Worm (Caenorhabditis elegans) whole organism, young adult: ENCODE measurements around the gene frpr-12.

Experiments used
- B0261.1 ChIP-seq: sonication (generic microtip); optimal IDR thresholded peaks from 2 replicates; lab custom pipeline; 2016; ENCODE audit warnings: mild to moderate bottlenecking, missing genetic modification characterization, moderate library complexity, missing compliant biosample characterization
- B0336.3 ChIP-seq: fragments of 200-800 bp; sonication (Bioruptor generic); IDR thresholded peaks from 2 replicates; pipeline ENCODE4 v1.3.6; 2022; ENCODE audit warnings: missing genetic modification characterization, missing compliant biosample characterization
- C17E4.6 ChIP-seq: fragments of 200-800 bp; sonication (Bioruptor generic); IDR thresholded peaks from 2 replicates; pipeline ENCODE4 v1.3.6; 2022; ENCODE audit warnings: missing genetic modification reagents, missing genetic modification characterization, missing compliant biosample characterization
- F10E7.11 ChIP-seq: sonication (generic microtip); optimal IDR thresholded peaks from 2 replicates; lab custom pipeline; 2017; ENCODE audit warnings: mild to moderate bottlenecking, missing genetic modification characterization, moderate library complexity, missing compliant biosample characterization
- T07F8.4 ChIP-seq: sonication (generic microtip); optimal IDR thresholded peaks from 2 replicates; lab custom pipeline; 2016; ENCODE audit warnings: mild to moderate bottlenecking, missing genetic modification characterization, moderate library complexity, missing compliant biosample characterization
- Y67H2A.10 ChIP-seq: fragments of 200-800 bp; sonication (Bioruptor generic); conservative IDR thresholded peaks from 2 replicates; pipeline ENCODE4 v1.3.6; 2022; ENCODE audit warnings: missing genetic modification reagents, missing genetic modification characterization, missing compliant biosample characterization
- ZK185.1 ChIP-seq: sonication (generic microtip); optimal IDR thresholded peaks from 2 replicates; lab custom pipeline; 2016; ENCODE audit warnings: mild to moderate bottlenecking, missing genetic modification characterization, missing compliant biosample characterization; ENCODE audit not compliant: poor library complexity, severe bottlenecking
- attf-3 ChIP-seq: fragments of 200-800 bp; sonication (Bioruptor generic); conservative IDR thresholded peaks from 2 replicates; pipeline ENCODE4 v1.3.6; 2022; ENCODE audit warnings: missing genetic modification reagents, missing genetic modification characterization, missing compliant biosample characterization
- attf-6 ChIP-seq: fragments of 200-800 bp; sonication (Bioruptor generic); IDR thresholded peaks from 2 replicates; pipeline ENCODE4 v1.3.6; 2022; ENCODE audit warnings: missing genetic modification reagents, missing genetic modification characterization, missing compliant biosample characterization
- cebp-1 ChIP-seq, 2 experiments: fragments of 200-800 bp in 1 of 2; sonication (Bioruptor generic) in 1 of 2; sonication (generic microtip) in 1 of 2; IDR thresholded peaks in 1 of 2; optimal IDR thresholded peaks in 1 of 2; 2 replicates each; pipeline versions ENCODE4 v1.3.6 to Lab custom; 2017 to 2022; ENCODE audit warnings: missing compliant biosample characterization in 2 of 2, missing genetic modification characterization in 2 of 2, mild to moderate bottlenecking in 1 of 2, missing genetic modification reagents in 1 of 2, moderate library complexity in 1 of 2
- cebp-2 ChIP-seq: fragments of 200-800 bp; sonication (Bioruptor generic); IDR thresholded peaks from 2 replicates; pipeline ENCODE4 v1.3.6; 2022; ENCODE audit warnings: missing genetic modification characterization, missing compliant biosample characterization
- dox-1 ChIP-seq: fragments of 200-800 bp; sonication (Bioruptor generic); IDR thresholded peaks from 2 replicates; pipeline ENCODE4 v1.3.6; 2022; ENCODE audit warnings: missing genetic modification reagents, missing genetic modification characterization, missing compliant biosample characterization
- egrh-3 ChIP-seq: fragments of 200-800 bp; sonication (Bioruptor generic); IDR thresholded peaks from 2 replicates; pipeline ENCODE4 v1.3.6; 2022; ENCODE audit warnings: missing genetic modification reagents, missing genetic modification characterization, missing compliant biosample characterization
- ekl-4 ChIP-seq: fragments of 200-800 bp; sonication (Bioruptor generic); IDR thresholded peaks from 2 replicates; pipeline ENCODE4 v1.3.6; 2022; ENCODE audit warnings: missing genetic modification reagents, missing genetic modification characterization, missing compliant biosample characterization
- ets-4 ChIP-seq: fragments of 200-800 bp; sonication (Bioruptor generic); optimal IDR thresholded peaks from 2 replicates; lab custom pipeline; 2018; ENCODE audit warnings: mild to moderate bottlenecking, missing genetic modification characterization, missing compliant biosample characterization
- fkh-3 ChIP-seq: sonication (generic microtip); optimal IDR thresholded peaks from 2 replicates; lab custom pipeline; 2016; ENCODE audit warnings: mild to moderate bottlenecking, missing genetic modification characterization, missing compliant biosample characterization
- hlh-12 ChIP-seq: sonication (generic microtip); optimal IDR thresholded peaks from 2 replicates; lab custom pipeline; 2016; ENCODE audit warnings: missing genetic modification characterization, missing compliant biosample characterization
- hmg-1.2 ChIP-seq: fragments of 200-800 bp; sonication (Bioruptor generic); IDR thresholded peaks from 2 replicates; pipeline ENCODE4 v1.3.6; 2022; ENCODE audit warnings: missing genetic modification reagents, missing genetic modification characterization, missing compliant biosample characterization
- hmg-20 ChIP-seq: fragments of 200-800 bp; sonication (Bioruptor generic); IDR thresholded peaks from 2 replicates; pipeline ENCODE4 v1.3.6; 2022; ENCODE audit warnings: missing genetic modification reagents, missing genetic modification characterization, missing compliant biosample characterization
- lin-35 ChIP-seq, 3 experiments: fragments of 150-350 bp in 2 of 3; sonication (generic microtip) in 1 of 3; optimal IDR thresholded peaks; 2 replicates each; lab custom pipeline; 2014 to 2018; ENCODE audit warnings: missing biosample characterization in 3 of 3, missing genetic modification characterization in 3 of 3, missing genetic modification reagents in 3 of 3
- lir-1 ChIP-seq: fragments of 200-800 bp; sonication (Bioruptor generic); conservative IDR thresholded peaks from 2 replicates; pipeline ENCODE4 v1.3.6; 2022; ENCODE audit warnings: missing genetic modification reagents, missing genetic modification characterization, missing compliant biosample characterization
- lsl-1 ChIP-seq: fragments of 200-800 bp; sonication (Bioruptor generic); optimal IDR thresholded peaks from 2 replicates; lab custom pipeline; 2018; ENCODE audit warnings: mild to moderate bottlenecking, missing genetic modification characterization, moderate library complexity, missing compliant biosample characterization
- nfya-2 ChIP-seq: fragments of 200-800 bp; sonication (Bioruptor generic); IDR thresholded peaks from 2 replicates; pipeline ENCODE4 v1.3.6; 2022; ENCODE audit warnings: missing genetic modification reagents, missing genetic modification characterization, missing compliant biosample characterization
- nhr-120 ChIP-seq: fragments of 200-800 bp; sonication (Bioruptor generic); IDR thresholded peaks from 2 replicates; pipeline ENCODE4 v1.3.6; 2022; ENCODE audit warnings: missing genetic modification characterization, missing compliant biosample characterization
- nhr-27 ChIP-seq: fragments of 200-800 bp; sonication (Bioruptor generic); optimal IDR thresholded peaks from 2 replicates; lab custom pipeline; 2018; ENCODE audit warnings: mild to moderate bottlenecking, missing genetic modification characterization, moderate library complexity, missing compliant biosample characterization
- nhr-80 ChIP-seq: sonication (generic microtip); optimal IDR thresholded peaks from 2 replicates; lab custom pipeline; 2016; ENCODE audit warnings: missing genetic modification characterization, missing compliant biosample characterization
- pbrm-1 ChIP-seq: fragments of 200-800 bp; sonication (Bioruptor generic); IDR thresholded peaks from 2 replicates; pipeline ENCODE4 v1.3.6; 2022; ENCODE audit warnings: missing genetic modification reagents, missing genetic modification characterization, missing compliant biosample characterization
- rpc-1 ChIP-seq, 2 experiments: fragments of 150-350 bp in 1 of 2; sonication (generic microtip) in 1 of 2; optimal IDR thresholded peaks; 2 replicates each; lab custom pipeline; 2014 to 2018; ENCODE audit warnings: missing biosample characterization in 1 of 2, missing genetic modification characterization in 1 of 2, missing genetic modification reagents in 1 of 2, missing genotype in 1 of 2
- sdz-38 ChIP-seq: sonication (generic microtip); optimal IDR thresholded peaks from 2 replicates; lab custom pipeline; 2016; ENCODE audit warnings: missing genotype, missing genetic modification characterization, missing compliant biosample characterization
- snpc-3.4 ChIP-seq: sonication (generic microtip); optimal IDR thresholded peaks from 2 replicates; lab custom pipeline; 2017; ENCODE audit warnings: missing genetic modification characterization, mild to moderate bottlenecking, missing compliant biosample characterization, antibody characterized with exemption, moderate library complexity, missing genotype, missing genetic modification reagents
- sptf-2 ChIP-seq: fragments of 200-800 bp; sonication (Bioruptor generic); optimal IDR thresholded peaks from 2 replicates; lab custom pipeline; 2018; ENCODE audit warnings: mild to moderate bottlenecking, missing genetic modification characterization, missing compliant biosample characterization
- unc-62 ChIP-seq: fragments of 150-350 bp; optimal IDR thresholded peaks from 2 replicates; lab custom pipeline; 2014; ENCODE audit warnings: missing biosample characterization, missing genetic modification reagents, missing genetic modification characterization
- ztf-18 ChIP-seq: sonication (generic microtip); optimal IDR thresholded peaks from 2 replicates; lab custom pipeline; 2016; ENCODE audit warnings: missing genotype, mild to moderate bottlenecking, missing genetic modification characterization, missing compliant biosample characterization
- ztf-22 ChIP-seq: fragments of 200-800 bp; sonication (Bioruptor generic); optimal IDR thresholded peaks from 2 replicates; lab custom pipeline; 2018; ENCODE audit warnings: mild to moderate bottlenecking, missing genetic modification characterization, moderate library complexity, missing compliant biosample characterization
- ztf-26 ChIP-seq: sonication (generic microtip); optimal IDR thresholded peaks from 2 replicates; lab custom pipeline; 2017; ENCODE audit warnings: missing genetic modification characterization, missing compliant biosample characterization

The frpr-12 gene

DNA sequence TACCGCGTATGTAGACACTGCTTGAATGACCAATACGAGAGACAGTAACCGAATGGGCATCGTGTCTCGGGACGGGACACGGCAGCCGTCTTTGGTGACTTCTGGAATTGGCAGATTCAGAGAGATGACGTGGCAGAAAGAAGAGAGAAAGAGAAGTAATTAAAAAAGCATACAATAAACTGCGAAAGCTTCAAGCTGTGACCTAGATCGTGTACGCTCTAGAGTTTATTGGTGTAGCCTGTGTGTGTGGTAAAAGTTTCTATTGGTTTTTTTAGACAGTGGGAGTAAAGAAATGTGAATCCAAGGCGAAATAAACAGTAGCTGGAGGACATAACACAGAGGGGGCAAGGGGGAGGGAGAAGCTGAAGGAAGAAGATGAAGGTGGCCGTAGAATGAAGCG lies 41.2 kb downstream of the frpr-12 start, which contains the start of gene T19A5.3:
Gene T19A5.3 (minus strand): TSS at position 101 of the 400 bp plus-strand sequence.
- TF ChIP-seq pbrm-1 (GFP tag; lab: Robert Waterston, UW), result no peak
- TF ChIP-seq attf-6 (GFP tag; lab: Robert Waterston, UW), result no peak
- TF ChIP-seq B0261.1 (tag; lab: Kevin White, UChicago), result no peak
- TF ChIP-seq C17E4.6 (GFP tag; lab: Robert Waterston, UW), result no peak
- TF ChIP-seq ztf-26 (tag; lab: Kevin White, UChicago), result no peak
- no peak for TF ChIP-seq ztf-18 (tag; lab: Kevin White, UChicago)
- no peak for TF ChIP-seq T07F8.4
- no peak for TF ChIP-seq cebp-1 (GFP tag; IDR thresholded peaks at IDR 0.05; lab: Robert Waterston, UW)
- no peak for TF ChIP-seq cebp-1 (tag; optimal IDR thresholded peaks at IDR 0.05; lab: Kevin White, UChicago)
- no peak for TF ChIP-seq rpc-1 (optimal IDR thresholded peaks at IDR 0.05; lab: Kevin White, UChicago)
- TF ChIP-seq rpc-1 (tag; optimal IDR thresholded peaks at IDR 0.05; lab: Kevin White, UChicago), result no peak
- no peak for TF ChIP-seq hlh-12
- no peak for TF ChIP-seq nhr-80 (tag; lab: Kevin White, UChicago)

DNA sequence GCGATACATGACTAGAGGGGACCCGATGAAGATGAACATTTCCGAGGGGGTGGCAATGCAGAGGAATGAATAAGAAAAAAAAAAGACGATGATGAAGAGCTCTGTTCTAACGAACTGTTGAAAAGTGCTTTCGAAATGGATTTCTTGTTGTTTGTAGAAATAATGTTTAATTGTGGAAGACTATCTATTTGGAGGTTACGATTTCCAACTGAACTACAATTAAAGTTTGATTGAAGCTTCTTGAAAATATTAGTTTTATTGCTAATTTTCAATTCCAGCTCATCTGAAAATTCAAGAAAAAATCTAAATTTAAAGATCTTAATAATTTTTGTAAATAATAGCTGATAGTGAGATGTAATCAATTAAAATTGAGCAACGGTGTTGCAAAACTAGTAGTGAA lies 41.7 kb downstream of the frpr-12 start:
- TF ChIP-seq egrh-3 (GFP tag; lab: Robert Waterston, UW) (no peak), attf-3 (GFP tag; lab: Robert Waterston, UW) (no peak), hmg-1.2 (GFP tag; lab: Robert Waterston, UW) (no peak), Y67H2A.10 (no peak), cebp-1 (GFP tag; IDR thresholded peaks at IDR 0.05; lab: Robert Waterston, UW) (no peak), cebp-1 (tag; optimal IDR thresholded peaks at IDR 0.05; lab: Kevin White, UChicago) (no peak), ztf-22 (no peak), sdz-38 (no peak), ets-4 (GFP tag; lab: Kevin White, UChicago) (no peak), hmg-20 (GFP tag; lab: Robert Waterston, UW) (no peak), ZK185.1 (tag; lab: Kevin White, UChicago) (no peak), snpc-3.4 (tag; lab: Kevin White, UChicago) (no peak), F10E7.11 (tag; lab: Kevin White, UChicago) (no peak)

DNA sequence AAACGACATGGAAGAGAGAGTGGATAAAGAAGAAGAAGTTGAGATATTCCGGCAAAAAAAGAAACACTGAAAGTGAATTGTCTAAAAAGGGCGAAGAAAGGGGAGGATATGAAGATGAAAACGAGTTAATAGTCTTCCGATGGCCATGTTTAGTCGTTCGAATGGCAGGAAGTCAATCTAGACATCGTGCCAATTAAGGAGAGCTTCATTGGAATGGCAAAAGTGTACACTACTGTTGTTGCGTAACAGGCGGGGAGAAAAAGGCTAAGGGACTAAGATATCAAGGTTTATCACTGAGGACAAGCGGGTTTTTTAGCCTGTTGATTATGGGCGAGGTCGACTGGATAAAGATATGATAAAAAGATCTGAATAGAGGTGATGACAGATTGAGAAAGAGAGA lies 43.3 kb downstream of the frpr-12 start:
- TF ChIP-seq attf-3 (GFP tag; lab: Robert Waterston, UW) (no peak), nhr-27 (tag; lab: Kevin White, UChicago) (no peak), unc-62 (GFP tag; lab: Kevin White, UChicago) (no peak), sptf-2 (GFP tag; lab: Kevin White, UChicago) (no peak), nhr-120 (GFP tag; lab: Robert Waterston, UW) (no peak), lsl-1 (GFP tag; lab: Kevin White, UChicago) (no peak), lir-1 (GFP tag; lab: Robert Waterston, UW) (no peak), cebp-2 (no peak), nfya-2 (GFP tag; lab: Robert Waterston, UW) (no peak), dox-1 (GFP tag; lab: Robert Waterston, UW) (no peak), lin-35 (GFP tag; optimal IDR thresholded peaks at IDR 0.05; lab: Kevin White, UChicago) (no peak), B0336.3 (GFP tag; lab: Robert Waterston, UW) (no peak), ekl-4 (no peak)
- TF ChIP-seq, all 124 proteins: peak for 0

DNA sequence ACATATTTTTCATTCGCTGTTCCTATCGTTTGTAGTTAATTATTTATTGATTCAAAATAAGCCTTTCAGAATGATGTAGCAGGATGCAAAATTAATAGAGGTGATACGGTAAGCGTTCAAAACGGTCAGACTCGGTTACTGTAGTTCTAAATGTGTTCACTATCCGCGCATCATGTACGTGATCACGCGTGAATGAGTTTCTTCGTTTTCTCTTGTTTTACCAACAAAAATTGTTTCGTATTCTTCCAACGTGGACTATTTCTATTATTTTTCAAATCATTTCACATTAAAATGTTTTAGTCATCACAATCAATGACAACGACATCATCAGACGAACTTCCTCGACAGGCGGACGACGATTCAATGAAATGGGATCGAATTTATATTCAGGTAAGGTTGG lies 44.7 kb downstream of the frpr-12 start, which contains the start of gene gck-1:
Gene gck-1 (plus strand): TSS at position 301 of the 400 bp plus-strand sequence.
- TF ChIP-seq lsl-1 (GFP tag; lab: Kevin White, UChicago), result peak; percentile 40
- no peak for TF ChIP-seq fkh-3 (tag; lab: Kevin White, UChicago)
